Worm (Caenorhabditis elegans) whole organism, mixed stage, embryonic: ENCODE data around the gene tag-244.

Experiments used
- M03D4.4 ChIP-seq: sonication (generic microtip); optimal IDR thresholded peaks from 2 replicates; lab custom pipeline; 2017; ENCODE audit warnings: mild to moderate bottlenecking, missing genetic modification characterization, missing compliant biosample characterization
- bed-3 ChIP-seq: fragments of 200-800 bp; sonication (Bioruptor generic); optimal IDR thresholded peaks from 3 replicates; lab custom pipeline; 2018; ENCODE audit warnings: mild to moderate bottlenecking, missing genetic modification characterization, moderate library complexity, missing compliant biosample characterization
- blmp-1 ChIP-seq: fragments of 150-350 bp; optimal IDR thresholded peaks from 2 replicates; lab custom pipeline; 2014; ENCODE audit warnings: missing biosample characterization, missing genetic modification characterization
- ceh-39 ChIP-seq: fragments of 150-350 bp; optimal IDR thresholded peaks from 2 replicates; lab custom pipeline; 2014; ENCODE audit warnings: missing biosample characterization, missing genetic modification characterization
- ceh-43 ChIP-seq: fragments of 200-800 bp; sonication (Bioruptor generic); optimal IDR thresholded peaks from 2 replicates; lab custom pipeline; 2018; ENCODE audit warnings: mild to moderate bottlenecking, missing genetic modification characterization, moderate library complexity, missing compliant biosample characterization
- ceh-83 ChIP-seq: fragments of 200-800 bp; sonication (Bioruptor generic); optimal IDR thresholded peaks from 2 replicates; lab custom pipeline; 2018; ENCODE audit warnings: mild to moderate bottlenecking, missing genetic modification characterization, missing compliant biosample characterization
- ces-1 ChIP-seq: fragments of 150-350 bp; optimal IDR thresholded peaks from 2 replicates; lab custom pipeline; 2014; ENCODE audit warnings: missing biosample characterization, missing genetic modification reagents, missing genetic modification characterization
- cnd-1 ChIP-seq: fragments of 200-800 bp; sonication (Bioruptor generic); optimal IDR thresholded peaks from 2 replicates; lab custom pipeline; 2018; ENCODE audit warnings: mild to moderate bottlenecking, missing genetic modification characterization, missing compliant biosample characterization
- drap-1 ChIP-seq: fragments of 200-800 bp; sonication (Bioruptor generic); optimal IDR thresholded peaks from 3 replicates; lab custom pipeline; 2018; ENCODE audit warnings: mild to moderate bottlenecking, missing genetic modification characterization, missing compliant biosample characterization
- elt-1 ChIP-seq: sonication (generic microtip); optimal IDR thresholded peaks from 2 replicates; lab custom pipeline; 2017; ENCODE audit warnings: missing genetic modification characterization, mild to moderate bottlenecking, missing compliant biosample characterization, antibody characterized with exemption, moderate library complexity, borderline replicate concordance; ENCODE audit not compliant: insufficient read depth
- elt-3 ChIP-seq: fragments of 150-350 bp; optimal IDR thresholded peaks from 2 replicates; lab custom pipeline; 2014; ENCODE audit warnings: missing biosample characterization, missing genetic modification characterization
- flh-1 ChIP-seq: fragments of 200-800 bp; sonication (Bioruptor generic); optimal IDR thresholded peaks from 2 replicates; lab custom pipeline; 2018; ENCODE audit warnings: mild to moderate bottlenecking, missing genetic modification characterization, moderate library complexity, missing compliant biosample characterization
- ham-2 ChIP-seq: fragments of 200-800 bp; sonication (Bioruptor generic); optimal IDR thresholded peaks from 2 replicates; lab custom pipeline; 2018; ENCODE audit warnings: mild to moderate bottlenecking, missing genetic modification characterization, missing compliant biosample characterization
- hlh-1 ChIP-seq: fragments of 150-350 bp; optimal IDR thresholded peaks from 2 replicates; lab custom pipeline; 2014; ENCODE audit warnings: missing biosample characterization, missing genetic modification reagents, missing genetic modification characterization
- lin-13 ChIP-seq: fragments of 150-350 bp; optimal IDR thresholded peaks from 2 replicates; lab custom pipeline; 2014; ENCODE audit warnings: missing biosample characterization, missing genetic modification characterization
- lin-32 ChIP-seq: fragments of 200-800 bp; sonication (Bioruptor generic); optimal IDR thresholded peaks from 2 replicates; lab custom pipeline; 2018; ENCODE audit warnings: mild to moderate bottlenecking, missing genetic modification characterization, missing compliant biosample characterization
- lsy-2 ChIP-seq: fragments of 150-350 bp; optimal IDR thresholded peaks from 2 replicates; lab custom pipeline; 2014; ENCODE audit warnings: missing biosample characterization, missing genetic modification characterization
- mab-5 ChIP-seq: fragments of 150-350 bp; optimal IDR thresholded peaks from 2 replicates; lab custom pipeline; 2014; ENCODE audit warnings: missing biosample characterization, missing genetic modification characterization
- mep-1 ChIP-seq: fragments of 150-350 bp; optimal IDR thresholded peaks from 2 replicates; lab custom pipeline; 2017; ENCODE audit warnings: missing biosample characterization, missing genetic modification reagents, missing genetic modification characterization, inconsistent platforms
- mls-2 ChIP-seq: sonication (generic microtip); optimal IDR thresholded peaks from 2 replicates; lab custom pipeline; 2016; ENCODE audit warnings: mild to moderate bottlenecking, missing genetic modification characterization, moderate library complexity, missing compliant biosample characterization
- nhr-12 ChIP-seq: fragments of 150-350 bp; optimal IDR thresholded peaks from 2 replicates; lab custom pipeline; 2014; ENCODE audit warnings: missing biosample characterization, missing genetic modification characterization
- nhr-2 ChIP-seq: fragments of 150-350 bp; optimal IDR thresholded peaks from 2 replicates; lab custom pipeline; 2014; ENCODE audit warnings: missing biosample characterization, missing genetic modification characterization
- nhr-237 ChIP-seq: fragments of 150-350 bp; optimal IDR thresholded peaks from 2 replicates; lab custom pipeline; 2014; ENCODE audit warnings: missing biosample characterization, missing genetic modification characterization
- nhr-28 ChIP-seq: fragments of 150-350 bp; optimal IDR thresholded peaks from 2 replicates; lab custom pipeline; 2014; ENCODE audit warnings: missing biosample characterization, missing genetic modification characterization
- nhr-76 ChIP-seq: sonication (generic microtip); optimal IDR thresholded peaks from 2 replicates; lab custom pipeline; 2017; ENCODE audit warnings: missing biosample characterization, missing genetic modification characterization
- pha-4 ChIP-seq: fragments of 150-350 bp; optimal IDR thresholded peaks from 2 replicates; lab custom pipeline; 2018; ENCODE audit warnings: missing biosample characterization, missing genetic modification reagents, missing genetic modification characterization
- sem-2 ChIP-seq: fragments of 200-800 bp; sonication (Bioruptor generic); optimal IDR thresholded peaks from 2 replicates; lab custom pipeline; 2018; ENCODE audit warnings: mild to moderate bottlenecking, missing genetic modification characterization, missing compliant biosample characterization
- snpc-4 ChIP-seq: fragments of 150-350 bp; optimal IDR thresholded peaks from 2 replicates; lab custom pipeline; 2014; ENCODE audit warnings: missing biosample characterization, missing genetic modification characterization
- sptf-1 ChIP-seq: sonication (generic microtip); optimal IDR thresholded peaks from 2 replicates; lab custom pipeline; 2017; ENCODE audit warnings: mild to moderate bottlenecking, missing genetic modification characterization, moderate library complexity, missing compliant biosample characterization
- tbx-8 ChIP-seq: fragments of 200-800 bp; sonication (Bioruptor generic); optimal IDR thresholded peaks from 2 replicates; lab custom pipeline; 2018; ENCODE audit warnings: mild to moderate bottlenecking, missing genetic modification characterization, moderate library complexity, missing compliant biosample characterization
- unc-120 ChIP-seq: sonication (generic microtip); optimal IDR thresholded peaks from 2 replicates; lab custom pipeline; 2017; ENCODE audit warnings: missing genetic modification characterization, missing compliant biosample characterization; ENCODE audit not compliant: poor library complexity, severe bottlenecking
- unc-39 ChIP-seq: fragments of 150-350 bp; optimal IDR thresholded peaks from 2 replicates; lab custom pipeline; 2014; ENCODE audit warnings: missing biosample characterization, missing genetic modification characterization
- unc-62 ChIP-seq: fragments of 150-350 bp; optimal IDR thresholded peaks from 2 replicates; lab custom pipeline; 2014; ENCODE audit warnings: missing biosample characterization, missing genetic modification reagents, missing genetic modification characterization
- zip-8 ChIP-seq: fragments of 150-350 bp; optimal IDR thresholded peaks from 2 replicates; lab custom pipeline; 2014; ENCODE audit warnings: missing biosample characterization, missing genetic modification characterization
- ztf-11 ChIP-seq: fragments of 150-350 bp; optimal IDR thresholded peaks from 2 replicates; lab custom pipeline; 2014; ENCODE audit warnings: missing biosample characterization, missing genetic modification characterization

The tag-244 gene

DNA sequence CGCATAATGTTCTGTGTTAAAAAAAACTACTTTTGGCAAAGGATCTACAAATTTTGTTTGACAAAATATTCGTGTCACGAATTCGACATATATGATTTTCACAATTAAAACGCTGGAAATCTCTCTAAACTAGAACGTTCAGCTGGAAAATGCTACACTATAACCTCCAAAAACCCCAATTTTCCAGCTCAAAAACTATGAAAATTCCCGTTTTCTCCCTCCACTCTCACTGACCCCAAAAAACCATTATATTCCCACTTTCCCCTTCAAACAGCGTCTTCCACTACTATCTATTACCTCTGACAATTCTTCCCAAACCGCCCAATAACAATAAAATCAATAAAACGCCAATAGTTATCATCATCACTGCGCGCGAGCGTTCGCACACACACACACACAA, 26.1 kb downstream of the tag-244 start, which contains the start of gene Y41D4B.14:
Gene Y41D4B.14, plus strand, starts transcription at position 301 of the 400 bp plus-strand sequence.
- no peak for TF ChIP-seq snpc-4 (tag; lab: Kevin White, UChicago)
- no peak for TF ChIP-seq sem-2 (GFP tag; lab: Kevin White, UChicago)
- TF ChIP-seq mab-5 (tag; lab: Kevin White, UChicago): no peak

DNA sequence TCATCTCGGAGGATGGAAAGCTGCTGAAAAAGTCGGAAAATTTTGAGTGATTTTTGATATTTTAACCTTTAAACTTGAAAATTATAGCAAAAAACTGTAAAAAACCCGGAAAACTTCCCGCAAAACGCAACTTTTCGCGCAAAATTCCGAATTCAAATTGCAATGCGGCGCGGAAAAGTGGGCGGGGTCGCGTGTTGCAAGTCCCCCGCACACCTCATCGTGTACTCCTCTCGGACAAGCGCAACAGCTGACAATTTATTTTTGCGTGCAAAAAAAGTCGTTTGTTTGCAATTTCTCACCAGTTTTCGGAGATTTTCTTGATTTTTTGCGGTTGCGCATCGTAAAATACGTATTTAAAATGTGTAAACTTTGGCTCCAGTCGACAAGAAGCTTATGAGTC, 45.1 kb downstream of the tag-244 start, which contains the start of gene npp-8:
Gene npp-8, minus strand, starts transcription at position 23 of the 400 bp plus-strand sequence.
- TF ChIP-seq mls-2 (tag; lab: Kevin White, UChicago) (peak; percentile 91), zip-8 (tag; lab: Kevin White, UChicago) (no peak), ham-2 (GFP tag; lab: Kevin White, UChicago) (peak; percentile 70), mab-5 (tag; lab: Kevin White, UChicago) (peak; percentile 43), lsy-2 (tag; lab: Kevin White, UChicago) (peak; percentile 70), lin-13 (tag; lab: Kevin White, UChicago) (peak; percentile 95), bed-3 (peak; percentile 69), sptf-1 (peak; percentile 95), ceh-39 (tag; lab: Kevin White, UChicago) (no peak), lin-32 (peak; percentile 55), sem-2 (GFP tag; lab: Kevin White, UChicago) (peak; percentile 66), mep-1 (tag; lab: Kevin White, UChicago) (peak; percentile 96), nhr-76 (tag; lab: Kevin White, UChicago) (peak; percentile 12), ztf-11 (tag; lab: Kevin White, UChicago) (peak; percentile 88), hlh-1 (tag; lab: Kevin White, UChicago) (peak; percentile 96), nhr-12 (peak; percentile 77), elt-1 (tag; lab: Kevin White, UChicago) (peak; percentile 0), snpc-4 (tag; lab: Kevin White, UChicago) (no peak), unc-39 (tag; lab: Kevin White, UChicago) (peak; percentile 51), ceh-83 (GFP tag; lab: Kevin White, UChicago) (peak; percentile 78), ceh-43 (peak; percentile 88), nhr-237 (tag; lab: Kevin White, UChicago) (peak; percentile 73), nhr-2 (tag; lab: Kevin White, UChicago) (no peak), M03D4.4 (tag; lab: Kevin White, UChicago) (peak; percentile 89), nhr-28 (tag; lab: Kevin White, UChicago) (no peak), ces-1 (peak; percentile 41), blmp-1 (no peak), pha-4 (tag; lab: Kevin White, UChicago) (peak; percentile 69), elt-3 (no peak), drap-1 (GFP tag; lab: Kevin White, UChicago) (peak; percentile 84), cnd-1 (tag; lab: Kevin White, UChicago) (peak; percentile 83), tbx-8 (GFP tag; lab: Kevin White, UChicago) (peak; percentile 77), unc-62 (GFP tag; lab: Kevin White, UChicago) (peak; percentile 38), unc-120 (tag; lab: Kevin White, UChicago) (peak; percentile 83), flh-1 (GFP tag; lab: Kevin White, UChicago) (peak; percentile 59)

DNA sequence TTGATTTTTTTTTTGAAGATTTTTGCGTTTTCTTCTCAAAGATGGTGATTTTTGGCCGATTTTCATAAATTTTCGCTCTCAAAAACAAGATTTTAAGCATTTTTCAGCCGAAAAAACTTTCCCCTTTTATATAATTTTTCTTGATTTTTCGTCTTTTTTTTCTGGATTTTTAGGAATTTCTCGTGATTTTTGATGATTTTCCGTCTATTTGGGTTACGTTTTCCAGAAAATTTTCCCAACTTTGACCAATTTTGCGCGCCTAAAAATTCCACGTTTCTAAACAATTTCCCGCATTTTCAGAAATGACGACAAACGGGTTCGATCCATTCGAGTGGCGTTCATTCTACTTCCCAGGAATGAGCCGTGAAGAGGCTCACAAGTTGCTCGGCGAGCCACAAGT, 46.3 kb downstream of the tag-244 start, which contains the start of gene ced-2:
Gene ced-2, plus strand, starts transcription at position 301 of the 400 bp plus-strand sequence.
- TF ChIP-seq mep-1 (tag; lab: Kevin White, UChicago) (no peak), ztf-11 (tag; lab: Kevin White, UChicago) (no peak), ces-1 (no peak), ham-2 (GFP tag; lab: Kevin White, UChicago) (no peak), hlh-1 (tag; lab: Kevin White, UChicago) (no peak), ceh-43 (no peak), pha-4 (tag; lab: Kevin White, UChicago) (no peak), unc-120 (tag; lab: Kevin White, UChicago) (no peak)
